Fruit fly (Drosophila melanogaster) whole organism, embryonic: Measurements from ENCODE around the gene Atac2.

Experiments
- Atf3 ChIP-seq: fragments of 200-800 bp; sonication (Bioruptor generic); optimal IDR thresholded peaks from 3 replicates; lab custom pipeline; 2016; ENCODE audit warnings: missing biosample characterization, missing genetic modification characterization
- CG11247 ChIP-seq: fragments of 200-800 bp; sonication (Bioruptor generic); IDR thresholded peaks from 2 replicates; pipeline ENCODE4 v1.3.6; 2022; ENCODE audit warnings: missing biosample characterization, missing genetic modification characterization
- CG11723 ChIP-seq: fragments of 200-800 bp; sonication (Bioruptor generic); optimal IDR thresholded peaks from 2 replicates; lab custom pipeline; 2017; ENCODE audit warnings: missing biosample characterization, mild to moderate bottlenecking, missing genetic modification characterization
- CG12942 ChIP-seq: fragments of 200-800 bp; sonication (Bioruptor generic); optimal IDR thresholded peaks from 3 replicates; lab custom pipeline; 2016; ENCODE audit warnings: missing biosample characterization, missing genetic modification characterization
- CG13296 ChIP-seq: fragments of 200-800 bp; sonication (Bioruptor generic); optimal IDR thresholded peaks from 3 replicates; lab custom pipeline; 2018; ENCODE audit warnings: missing biosample characterization, mild to moderate bottlenecking, missing genetic modification characterization
- CG13424 ChIP-seq: fragments of 200-800 bp; sonication (Bioruptor generic); optimal IDR thresholded peaks from 2 replicates; lab custom pipeline; 2019; ENCODE audit warnings: missing biosample characterization, mild to moderate bottlenecking, missing genetic modification characterization, moderate library complexity
- CG14441 ChIP-seq: fragments of 200-800 bp; sonication (Bioruptor generic); IDR thresholded peaks from 2 replicates; pipeline ENCODE4 v1.3.6; 2022; ENCODE audit warnings: missing biosample characterization, missing genetic modification characterization
- CG15514 ChIP-seq: fragments of 200-800 bp; sonication (Bioruptor generic); optimal IDR thresholded peaks from 3 replicates; lab custom pipeline; 2017; ENCODE audit warnings: missing biosample characterization, missing genetic modification characterization, mild to moderate bottlenecking, moderate library complexity, missing genetic modification reagents
- CG15696 ChIP-seq: fragments of 200-800 bp; sonication (Bioruptor generic); optimal IDR thresholded peaks from 2 replicates; lab custom pipeline; 2019; ENCODE audit warnings: missing biosample characterization, mild to moderate bottlenecking, missing genetic modification characterization, moderate library complexity
- CG1602 ChIP-seq: fragments of 200-800 bp; sonication (Bioruptor generic); optimal IDR thresholded peaks from 3 replicates; lab custom pipeline; 2016; ENCODE audit warnings: missing biosample characterization, missing genetic modification characterization
- CG17802 ChIP-seq: fragments of 200-800 bp; sonication (Bioruptor generic); optimal IDR thresholded peaks from 2 replicates; lab custom pipeline; 2018; ENCODE audit warnings: missing biosample characterization, mild to moderate bottlenecking, missing genetic modification characterization, moderate library complexity
- CG18262 ChIP-seq: fragments of 200-800 bp; optimal IDR thresholded peaks from 3 replicates; lab custom pipeline; 2019; ENCODE audit warnings: missing biosample characterization, mild to moderate bottlenecking, missing genetic modification characterization, moderate library complexity
- CG3065 ChIP-seq: fragments of 200-800 bp; sonication (Bioruptor generic); optimal IDR thresholded peaks from 2 replicates; lab custom pipeline; 2016; ENCODE audit warnings: missing biosample characterization, missing genetic modification characterization
- CG42726 ChIP-seq: fragments of 200-800 bp; sonication (Bioruptor generic); IDR thresholded peaks from 2 replicates; pipeline ENCODE4 v1.3.6; 2022; ENCODE audit warnings: missing biosample characterization, missing genetic modification characterization; ENCODE audit not compliant: partially characterized antibody
- CG4424 ChIP-seq: fragments of 200-800 bp; sonication (Bioruptor generic); optimal IDR thresholded peaks from 3 replicates; lab custom pipeline; 2016; ENCODE audit warnings: missing biosample characterization, missing genetic modification characterization
- CG6254 ChIP-seq: fragments of 200-800 bp; sonication (Bioruptor generic); optimal IDR thresholded peaks from 3 replicates; lab custom pipeline; 2017; ENCODE audit warnings: mild to moderate bottlenecking, missing biosample characterization, missing genetic modification reagents, missing genetic modification characterization
- CG7556 ChIP-seq: fragments of 200-800 bp; sonication (Bioruptor generic); optimal IDR thresholded peaks from 2 replicates; lab custom pipeline; 2017; ENCODE audit warnings: missing biosample characterization, mild to moderate bottlenecking, missing genetic modification characterization
- CG7987 ChIP-seq: fragments of 200-800 bp; sonication (Bioruptor generic); optimal IDR thresholded peaks from 2 replicates; lab custom pipeline; 2018; ENCODE audit warnings: missing biosample characterization, mild to moderate bottlenecking, missing genetic modification characterization, moderate library complexity
- CG8388 ChIP-seq: fragments of 200-800 bp; sonication (Bioruptor generic); optimal IDR thresholded peaks from 2 replicates; lab custom pipeline; 2019; ENCODE audit warnings: missing biosample characterization, mild to moderate bottlenecking, missing genetic modification characterization, moderate library complexity
- Dad ChIP-seq: fragments of 200-800 bp; sonication (Bioruptor generic); optimal IDR thresholded peaks from 3 replicates; lab custom pipeline; 2016; ENCODE audit warnings: missing biosample characterization, missing genetic modification characterization
- Elba2 ChIP-seq: fragments of 200-800 bp; sonication (Bioruptor generic); optimal IDR thresholded peaks from 3 replicates; lab custom pipeline; 2016; ENCODE audit warnings: missing biosample characterization, missing genetic modification characterization
- Fer2 ChIP-seq: fragments of 200-800 bp; sonication (Bioruptor generic); optimal IDR thresholded peaks from 2 replicates; lab custom pipeline; 2018; ENCODE audit warnings: missing biosample characterization, mild to moderate bottlenecking, missing genetic modification characterization, moderate library complexity
- Hmx ChIP-seq: fragments of 200-800 bp; sonication (Bioruptor generic); optimal IDR thresholded peaks from 2 replicates; lab custom pipeline; 2016; ENCODE audit warnings: missing biosample characterization, missing genetic modification characterization
- Hr39 ChIP-seq: fragments of >200 bp; optimal IDR thresholded peaks from 2 replicates; lab custom pipeline; 2017
- MTF-1 ChIP-seq: fragments of 200-800 bp; sonication (Bioruptor generic); optimal IDR thresholded peaks from 2 replicates; lab custom pipeline; 2018; ENCODE audit warnings: missing biosample characterization, mild to moderate bottlenecking, missing genetic modification characterization, borderline replicate concordance
- Vsx1 ChIP-seq: fragments of 200-800 bp; sonication (Bioruptor generic); optimal IDR thresholded peaks from 2 replicates; lab custom pipeline; 2017; ENCODE audit warnings: missing biosample characterization, mild to moderate bottlenecking, missing genetic modification characterization, missing genetic modification reagents
- ase ChIP-seq: fragments of 200-800 bp; sonication (Bioruptor generic); IDR thresholded peaks from 3 replicates; pipeline ENCODE4 v1.3.6; 2022; ENCODE audit warnings: missing biosample characterization, missing genetic modification characterization
- chm ChIP-seq: fragments of 200-800 bp; sonication (Bioruptor generic); IDR thresholded peaks from 2 replicates; pipeline ENCODE4 v1.3.6; 2022; ENCODE audit warnings: missing biosample characterization, missing genetic modification characterization
- chn ChIP-seq: fragments of 200-800 bp; sonication (Bioruptor generic); optimal IDR thresholded peaks from 2 replicates; lab custom pipeline; 2016; ENCODE audit warnings: missing biosample characterization, missing genetic modification characterization
- dmrt11E ChIP-seq: fragments of 200-800 bp; sonication (Bioruptor generic); optimal IDR thresholded peaks from 3 replicates; lab custom pipeline; 2018; ENCODE audit warnings: missing biosample characterization, mild to moderate bottlenecking, missing genetic modification characterization, moderate library complexity
- dmrt99B ChIP-seq: fragments of 200-800 bp; sonication (Bioruptor generic); optimal IDR thresholded peaks from 2 replicates; lab custom pipeline; 2018; ENCODE audit warnings: missing biosample characterization, mild to moderate bottlenecking, missing genetic modification characterization, moderate library complexity
- dysf ChIP-seq: fragments of 200-800 bp; sonication (Bioruptor generic); IDR thresholded peaks from 3 replicates; pipeline ENCODE4 v1.3.6; 2022; ENCODE audit warnings: missing biosample characterization, missing genetic modification characterization
- esg ChIP-seq: fragments of 200-800 bp; sonication (Bioruptor generic); conservative IDR thresholded peaks from 2 replicates; pipeline ENCODE4 v1.3.6; 2022; ENCODE audit warnings: missing biosample characterization, missing genetic modification characterization
- gcm ChIP-seq: fragments of 200-800 bp; sonication (Bioruptor generic); optimal IDR thresholded peaks from 2 replicates; lab custom pipeline; 2019; ENCODE audit warnings: missing biosample characterization, mild to moderate bottlenecking, missing genetic modification characterization, moderate library complexity
- ind ChIP-seq: fragments of 200-800 bp; sonication (Bioruptor generic); optimal IDR thresholded peaks from 3 replicates; lab custom pipeline; 2016; ENCODE audit warnings: missing biosample characterization, missing genetic modification characterization
- kni ChIP-seq: fragments of 200-800 bp; sonication (Bioruptor generic); optimal IDR thresholded peaks from 3 replicates; lab custom pipeline; 2017; ENCODE audit warnings: mild to moderate bottlenecking, missing biosample characterization, missing genetic modification reagents, missing genetic modification characterization
- mam ChIP-seq: fragments of 200-800 bp; sonication (Bioruptor generic); optimal IDR thresholded peaks from 3 replicates; lab custom pipeline; 2016; ENCODE audit warnings: missing biosample characterization, missing genetic modification characterization
- oc ChIP-seq: fragments of 200-800 bp; sonication (Bioruptor generic); optimal IDR thresholded peaks from 2 replicates; lab custom pipeline; 2018; ENCODE audit warnings: missing biosample characterization, mild to moderate bottlenecking, missing genetic modification characterization, moderate library complexity
- org-1 ChIP-seq: fragments of 200-800 bp; sonication (Bioruptor generic); optimal IDR thresholded peaks from 2 replicates; lab custom pipeline; 2017; ENCODE audit warnings: missing biosample characterization, missing genetic modification characterization
- p53 ChIP-seq: fragments of 200-800 bp; sonication (Bioruptor generic); optimal IDR thresholded peaks from 2 replicates; lab custom pipeline; 2016; ENCODE audit warnings: missing biosample characterization, missing genetic modification characterization
- pan ChIP-seq, 4 experiments: fragments of >200 bp in 3 of 4; fragments of 200-800 bp in 1 of 4; sonication (Bioruptor generic) in 1 of 4; optimal IDR thresholded peaks in 3 of 4; IDR thresholded peaks in 1 of 4; 2 replicates each; pipeline versions ENCODE4 v1.3.6 to Lab custom; 2017 to 2022; ENCODE audit warnings: missing biosample characterization in 2 of 4, missing genetic modification characterization in 2 of 4, mixed read lengths in 1 of 4
- shn ChIP-seq: fragments of 200-800 bp; sonication (Bioruptor generic); optimal IDR thresholded peaks from 3 replicates; lab custom pipeline; 2016; ENCODE audit warnings: missing biosample characterization, missing genetic modification characterization
- slp2 ChIP-seq: fragments of 200-800 bp; sonication (Bioruptor generic); optimal IDR thresholded peaks from 2 replicates; lab custom pipeline; 2016; ENCODE audit warnings: missing biosample characterization, missing genetic modification characterization
- so ChIP-seq: fragments of 200-800 bp; sonication (Bioruptor generic); IDR thresholded peaks from 3 replicates; pipeline ENCODE4 v1.3.6; 2022; ENCODE audit warnings: missing biosample characterization, missing genetic modification characterization
- stc ChIP-seq: fragments of 200-800 bp; sonication (Bioruptor generic); IDR thresholded peaks from 2 replicates; pipeline ENCODE4 v1.3.6; 2022; ENCODE audit warnings: missing biosample characterization, missing genetic modification characterization
- sug ChIP-seq: fragments of 200-800 bp; optimal IDR thresholded peaks from 2 replicates; lab custom pipeline; 2019; ENCODE audit warnings: missing biosample characterization, mild to moderate bottlenecking, missing genetic modification characterization, moderate library complexity
- unc-4 ChIP-seq: fragments of 200-800 bp; sonication (Bioruptor generic); IDR thresholded peaks from 2 replicates; pipeline ENCODE4 v1.3.6; 2022; ENCODE audit warnings: missing biosample characterization, missing genetic modification characterization; ENCODE audit not compliant: partially characterized antibody
- vfl ChIP-seq: fragments of 200-800 bp; sonication (Bioruptor generic); optimal IDR thresholded peaks from 2 replicates; lab custom pipeline; 2016; ENCODE audit warnings: missing biosample characterization, missing genetic modification characterization

Gene Atac2

DNA sequence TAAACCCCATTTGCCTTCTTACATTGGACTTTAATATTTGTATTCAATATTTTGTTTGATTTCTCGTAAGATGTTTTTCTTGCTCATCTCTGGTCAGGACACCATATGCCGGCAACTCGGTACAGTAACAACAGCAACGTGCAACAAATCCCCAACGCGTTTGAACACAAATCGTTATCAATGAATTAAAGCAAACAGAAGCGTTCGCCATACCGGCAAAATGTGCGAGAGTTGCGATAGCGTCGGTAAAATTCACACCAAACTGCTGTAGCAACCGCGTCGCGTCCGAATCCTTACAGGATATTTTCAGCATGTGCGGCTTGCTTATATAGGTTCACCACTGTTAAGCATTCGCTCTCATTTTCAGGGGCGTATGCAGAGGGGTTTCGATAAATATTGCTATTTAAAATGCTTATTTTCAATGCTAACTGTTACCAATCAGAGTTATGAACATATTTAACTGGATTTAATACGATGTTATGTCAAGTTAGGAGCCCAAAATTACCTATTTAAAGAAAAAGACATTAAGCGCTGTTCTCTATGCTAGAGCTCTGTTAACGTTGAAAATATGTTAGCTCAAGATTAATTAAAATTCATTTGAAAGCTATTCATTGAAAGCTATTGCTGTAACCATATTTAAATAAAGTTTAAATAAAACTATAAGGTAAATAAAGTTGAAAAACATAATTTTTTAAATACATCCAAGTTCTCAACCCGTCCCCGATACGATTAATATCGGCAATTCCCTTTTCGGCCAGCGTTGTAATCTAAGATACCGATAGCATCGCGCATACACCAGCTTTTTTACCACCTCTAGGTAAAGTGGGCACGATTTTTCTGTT, 21.7 kb downstream of the Atac2 start, which contains the start of the genes Pde11 and CG15160 (continued):
- no peak for TF ChIP-seq Hmx (GFP tag; lab: Kevin White, UChicago)
- no peak for TF ChIP-seq Fer2 (tag; lab: Kevin White, UChicago)
- no peak for TF ChIP-seq oc (tag; lab: Kevin White, UChicago)
- TF ChIP-seq CG15696 = peak; percentile 8
- TF ChIP-seq CG13424 (tag; lab: Kevin White, UChicago) = peak; percentile 9
- TF ChIP-seq CG18262 (tag; lab: Kevin White, UChicago) = no peak
- TF ChIP-seq CG17802 (tag; lab: Kevin White, UChicago) = peak; percentile 15
- no peak for TF ChIP-seq slp2
- 0 out of 3 replicates have a peak, but pooled peaks have one; percentile 24 for TF ChIP-seq dysf (GFP tag; lab: Robert Waterston, UW)
- peak; percentile 50 for TF ChIP-seq CG4424 (GFP tag; lab: Kevin White, UChicago)
- no peak for TF ChIP-seq kni
- TF ChIP-seq CG12942 (GFP tag; lab: Kevin White, UChicago) = peak; percentile 19
- TF ChIP-seq pan (optimal IDR thresholded peaks at IDR 0.05; lab: Kevin White, UChicago) = no peak
- peak in 1 of 2 experiments; percentile 29 for TF ChIP-seq pan (GFP tag; optimal IDR thresholded peaks at IDR 0.05 in 1 of 2, IDR thresholded peaks at IDR 0.05 in 1 of 2)
- TF ChIP-seq CG8388 (GFP tag; lab: Kevin White, UChicago) = no peak
- TF ChIP-seq dmrt11E (tag; lab: Kevin White, UChicago) = no peak
- peak; percentile 51 for TF ChIP-seq chn
- TF ChIP-seq CG7556 (GFP tag; lab: Kevin White, UChicago) = no peak
- no peak for TF ChIP-seq Vsx1 (GFP tag; lab: Kevin White, UChicago)
- TF ChIP-seq chm = no peak
- TF ChIP-seq vfl (GFP tag; lab: Kevin White, UChicago) = peak; percentile 50
- no peak for TF ChIP-seq CG13296 (GFP tag; lab: Kevin White, UChicago)
- peak; percentile 2 for TF ChIP-seq MTF-1
- TF ChIP-seq so (GFP tag; lab: Robert Waterston, UW) = no peak
- peak; percentile 16 for TF ChIP-seq CG3065
- TF ChIP-seq CG11247 (GFP tag; lab: Robert Waterston, UW) = no peak
- peak; percentile 21 for TF ChIP-seq ind (GFP tag; lab: Kevin White, UChicago)
- TF ChIP-seq CG1602 = peak; percentile 32
- TF ChIP-seq ase (GFP tag; lab: Robert Waterston, UW) = no peak
- no peak for TF ChIP-seq shn (GFP tag; lab: Kevin White, UChicago)
- peak; percentile 39 for TF ChIP-seq sug (tag; lab: Kevin White, UChicago)
- TF ChIP-seq mam = peak; percentile 50
- no peak for TF ChIP-seq Atf3 (GFP tag; lab: Kevin White, UChicago)
- peak; percentile 40 for TF ChIP-seq Dad (GFP tag; lab: Kevin White, UChicago)
- peak; percentile 97 for TF ChIP-seq unc-4 (GFP tag; lab: Robert Waterston, UW)
- TF ChIP-seq gcm (GFP tag; lab: Kevin White, UChicago) = no peak
- TF ChIP-seq p53 (GFP tag; lab: Kevin White, UChicago) = no peak
- peak; percentile 99 for TF ChIP-seq CG42726 (GFP tag; lab: Robert Waterston, UW)
- TF ChIP-seq CG14441 (GFP tag; lab: Robert Waterston, UW) = no peak; the same call in 1 of the 2 replicates
- no peak for TF ChIP-seq esg (GFP tag; lab: Robert Waterston, UW)
- TF ChIP-seq Hr39 (lab: Kevin White, UChicago) = no peak
- peak; percentile 75 for TF ChIP-seq CG15514
- TF ChIP-seq org-1 (GFP tag; lab: Kevin White, UChicago) = no peak
- TF ChIP-seq Elba2 (GFP tag; lab: Kevin White, UChicago) = peak; percentile 23
- TF ChIP-seq dmrt99B (tag; lab: Kevin White, UChicago) = no peak
- TF ChIP-seq stc = peak; percentile 15; the same call in 1 of the 2 replicates
- no peak for TF ChIP-seq CG6254 (GFP tag; lab: Kevin White, UChicago)
- peak; percentile 39 for TF ChIP-seq CG7987 (GFP tag; lab: Kevin White, UChicago)
- TF ChIP-seq CG11723 (GFP tag; lab: Kevin White, UChicago) = no peak
